Fruit fly (Drosophila melanogaster) whole organism: Measurements from ENCODE around the gene Cpr78Cb.

ENCODE experiments used
- CG8478 ChIP-seq: fragments of >200 bp; optimal IDR thresholded peaks from 2 replicates; lab custom pipeline; 2018; ENCODE audit warnings: inconsistent platforms
- EcR ChIP-seq, 2 experiments: fragments of >200 bp; optimal IDR thresholded peaks; 2 replicates each; lab custom pipeline; 2017; ENCODE audit warnings: missing biosample characterization in 2 of 2, missing genetic modification characterization in 2 of 2, missing genetic modification reagents in 2 of 2
- pan ChIP-seq: fragments of >200 bp; optimal IDR thresholded peaks from 2 replicates; lab custom pipeline; 2017
- psq ChIP-seq: fragments of >200 bp; optimal IDR thresholded peaks from 2 replicates; lab custom pipeline; 2017
- usp ChIP-seq: fragments of >200 bp; optimal IDR thresholded peaks from 2 replicates; lab custom pipeline; 2017; ENCODE audit warnings: missing biosample characterization, missing genetic modification characterization, mixed read lengths

DNA sequence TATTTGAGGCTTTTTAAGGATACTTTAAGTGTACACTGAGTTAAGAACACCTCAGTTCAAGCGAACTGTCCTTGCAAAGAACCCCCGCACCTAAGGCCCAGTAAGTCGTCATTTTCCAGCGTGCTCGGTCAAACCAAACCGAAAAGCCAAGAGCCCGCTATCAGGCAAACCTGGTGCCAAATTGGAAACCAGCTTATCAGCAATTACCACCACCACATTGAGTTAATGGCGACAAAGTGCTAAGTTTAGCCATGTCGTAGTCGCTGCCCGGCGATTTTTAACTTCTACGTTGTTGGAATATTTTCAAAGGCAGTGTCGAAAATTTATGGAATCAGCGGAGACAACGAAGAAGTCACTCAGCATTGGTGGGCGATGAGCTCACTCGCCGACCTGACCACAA is 11.6 kb upstream of the Cpr78Cb start:
- TF ChIP-seq EcR (GFP tag; optimal IDR thresholded peaks at IDR 0.05; lab: Kevin White, UChicago), result no peak
- TF ChIP-seq CG8478 (lab: Kevin White, UChicago), result no peak
- TF ChIP-seq psq (lab: Kevin White, UChicago), result no peak
- no peak for TF ChIP-seq pan (lab: Kevin White, UChicago)
- no peak for TF ChIP-seq usp
